Worm (Caenorhabditis elegans): ENCODE results near the gene srxa-8.

DNA sequence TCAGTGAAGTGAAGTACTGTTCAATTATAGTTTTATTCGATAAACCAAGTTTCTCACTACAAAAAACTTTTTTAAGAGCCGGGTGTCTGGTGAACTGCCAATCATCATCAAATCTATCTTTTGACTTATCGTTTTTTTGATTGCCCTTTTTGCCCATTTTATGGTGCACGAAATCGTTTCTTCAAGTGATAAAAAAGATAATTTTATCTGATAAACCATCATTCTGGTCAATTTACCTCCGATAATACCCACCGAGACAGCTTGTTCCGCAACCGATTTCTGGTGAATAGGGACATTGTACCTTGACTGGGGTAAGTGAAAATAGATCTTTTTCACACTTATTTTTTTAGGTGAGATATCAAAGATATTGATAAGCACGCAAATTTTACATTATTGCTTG is 51.1 kb downstream of the srxa-8 start, which contains the start of gene K08H2.10:
- TF ChIP-seq unc-62 (GFP tag; optimal IDR thresholded peaks at IDR 0.05), result no peak
- TF ChIP-seq elt-3 (tag; optimal IDR thresholded peaks at IDR 0.05), result no peak
- TF ChIP-seq nhr-10 (tag; optimal IDR thresholded peaks at IDR 0.05), result no peak
- TF ChIP-seq egl-27 (tag; optimal IDR thresholded peaks at IDR 0.05), result no peak
- TF ChIP-seq ama-1 (optimal IDR thresholded peaks at IDR 0.05), result no peak
- TF ChIP-seq ztf-1 (GFP tag; conservative IDR thresholded peaks at IDR 0.05), result no peak
- no peak for TF ChIP-seq nhr-6 (tag; optimal IDR thresholded peaks at IDR 0.05)
- TF ChIP-seq mdl-1 (tag; optimal IDR thresholded peaks at IDR 0.05), result no peak
- no peak for TF ChIP-seq nhr-237 (tag; optimal IDR thresholded peaks at IDR 0.05)
- no peak for TF ChIP-seq alr-1 (tag; optimal IDR thresholded peaks at IDR 0.05)
- no peak for TF ChIP-seq aly-2 (tag; optimal IDR thresholded peaks at IDR 0.05)

Data from whole organism, L2 larva.